Worm (Caenorhabditis elegans): Measurements from ENCODE around the gene F53F4.16.

ce11 chrV:13608486-13608885 is 13.1 kb downstream of the F53F4.16 start:
- TF ChIP-seq F13H6.1 (tag; optimal IDR thresholded peaks at IDR 0.05) (no peak), unc-39 (tag; optimal IDR thresholded peaks at IDR 0.05) (no peak), nhr-11 (tag; optimal IDR thresholded peaks at IDR 0.05) (no peak), nhr-12 (tag; optimal IDR thresholded peaks at IDR 0.05) (no peak), nhr-77 (tag; optimal IDR thresholded peaks at IDR 0.05) (no peak), ama-1 (optimal IDR thresholded peaks at IDR 0.05) (no peak), nhr-6 (tag; optimal IDR thresholded peaks at IDR 0.05) (no peak)

All from whole organism, L2 larva.